Fruit fly (Drosophila melanogaster) whole organism, embryonic: Measurements from ENCODE around the gene CG32099.

ENCODE experiments used
- Adf1 ChIP-seq: fragments of 200-800 bp; sonication (Bioruptor generic); IDR thresholded peaks from 2 replicates; pipeline ENCODE4 v1.3.6; 2022; ENCODE audit warnings: missing biosample characterization, missing genetic modification characterization
- CG11085 ChIP-seq: fragments of 200-800 bp; sonication (Bioruptor generic); IDR thresholded peaks from 2 replicates; pipeline ENCODE4 v1.3.6; 2022; ENCODE audit warnings: missing biosample characterization, missing genetic modification characterization
- CG11456 ChIP-seq: fragments of 200-800 bp; sonication (Bioruptor generic); IDR thresholded peaks from 3 replicates; pipeline ENCODE4 v1.3.6; 2022; ENCODE audit warnings: missing biosample characterization, missing genetic modification characterization
- CG11695 ChIP-seq: fragments of 200-800 bp; sonication (Bioruptor generic); IDR thresholded peaks from 3 replicates; pipeline ENCODE4 v1.3.6; 2022; ENCODE audit warnings: missing biosample characterization, missing genetic modification characterization
- CG12942 ChIP-seq: fragments of 200-800 bp; sonication (Bioruptor generic); optimal IDR thresholded peaks from 3 replicates; lab custom pipeline; 2016; ENCODE audit warnings: missing biosample characterization, missing genetic modification characterization
- CG13123 ChIP-seq: fragments of 200-800 bp; sonication (Bioruptor generic); optimal IDR thresholded peaks from 2 replicates; lab custom pipeline; 2016; ENCODE audit warnings: missing biosample characterization, missing genetic modification characterization
- CG14710 ChIP-seq: fragments of 200-800 bp; sonication (Bioruptor generic); optimal IDR thresholded peaks from 3 replicates; lab custom pipeline; 2019; ENCODE audit warnings: missing biosample characterization, mild to moderate bottlenecking, missing genetic modification characterization, moderate library complexity
- CG14860 ChIP-seq: fragments of 200-800 bp; sonication (Bioruptor generic); IDR thresholded peaks from 3 replicates; pipeline ENCODE4 v1.3.6; 2022; ENCODE audit warnings: missing biosample characterization, missing genetic modification characterization; ENCODE audit not compliant: partially characterized antibody
- CG15514 ChIP-seq: fragments of 200-800 bp; sonication (Bioruptor generic); optimal IDR thresholded peaks from 3 replicates; lab custom pipeline; 2017; ENCODE audit warnings: missing biosample characterization, missing genetic modification characterization, mild to moderate bottlenecking, moderate library complexity, missing genetic modification reagents
- CG1647 ChIP-seq: fragments of 200-800 bp; sonication (Bioruptor generic); optimal IDR thresholded peaks from 3 replicates; lab custom pipeline; 2016; ENCODE audit warnings: missing biosample characterization, missing genetic modification characterization
- CG16863 ChIP-seq: fragments of 200-800 bp; sonication (Bioruptor generic); optimal IDR thresholded peaks from 3 replicates; lab custom pipeline; 2016; ENCODE audit warnings: missing biosample characterization, missing genetic modification characterization
- CG2889 ChIP-seq: fragments of 200-800 bp; sonication (Bioruptor generic); IDR thresholded peaks from 3 replicates; pipeline ENCODE4 v1.3.6; 2022; ENCODE audit warnings: missing biosample characterization, missing genetic modification characterization
- CG4424 ChIP-seq: fragments of 200-800 bp; sonication (Bioruptor generic); optimal IDR thresholded peaks from 3 replicates; lab custom pipeline; 2016; ENCODE audit warnings: missing biosample characterization, missing genetic modification characterization
- CG6765 ChIP-seq: fragments of 200-800 bp; sonication (Bioruptor generic); optimal IDR thresholded peaks from 3 replicates; lab custom pipeline; 2017; ENCODE audit warnings: missing biosample characterization, mild to moderate bottlenecking, missing genetic modification characterization
- CG6813 ChIP-seq: fragments of 200-800 bp; sonication (Bioruptor generic); optimal IDR thresholded peaks from 2 replicates; lab custom pipeline; 2017; ENCODE audit warnings: missing biosample characterization, missing genetic modification characterization, mild to moderate bottlenecking, moderate library complexity, missing genetic modification reagents
- CG7372 ChIP-seq: fragments of 200-800 bp; sonication (Bioruptor generic); IDR thresholded peaks from 2 replicates; pipeline ENCODE4 v1.3.6; 2022; ENCODE audit warnings: missing biosample characterization, missing genetic modification characterization
- CG7745 ChIP-seq: fragments of 200-800 bp; sonication (Bioruptor generic); optimal IDR thresholded peaks from 2 replicates; lab custom pipeline; 2018; ENCODE audit warnings: missing biosample characterization, mild to moderate bottlenecking, missing genetic modification characterization, moderate library complexity
- CG7928 ChIP-seq: fragments of 200-800 bp; sonication (Bioruptor generic); optimal IDR thresholded peaks from 2 replicates; lab custom pipeline; 2017; ENCODE audit warnings: missing biosample characterization, mild to moderate bottlenecking, missing genetic modification characterization
- CG8944 ChIP-seq: fragments of 200-800 bp; sonication (Bioruptor generic); optimal IDR thresholded peaks from 3 replicates; lab custom pipeline; 2016; ENCODE audit warnings: missing biosample characterization, missing genetic modification characterization
- CrebB ChIP-seq: fragments of 200-800 bp; sonication (Bioruptor generic); optimal IDR thresholded peaks from 3 replicates; lab custom pipeline; 2018; ENCODE audit warnings: missing biosample characterization, mild to moderate bottlenecking, missing genetic modification characterization
- Dek ChIP-seq: fragments of 200-800 bp; sonication (Bioruptor generic); optimal IDR thresholded peaks from 3 replicates; lab custom pipeline; 2019; ENCODE audit warnings: missing biosample characterization, mild to moderate bottlenecking, missing genetic modification characterization, moderate library complexity
- Dfd ChIP-seq, 2 experiments: fragments of >200 bp; optimal IDR thresholded peaks; 2 replicates each; lab custom pipeline; 2017; ENCODE audit warnings: missing biosample characterization in 2 of 2, missing genetic modification characterization in 2 of 2
- Dll ChIP-seq: fragments of 200-800 bp; sonication (Bioruptor generic); IDR thresholded peaks from 4 replicates; pipeline ENCODE4 v1.3.6; 2022; ENCODE audit warnings: missing biosample characterization, missing genetic modification characterization; ENCODE audit not compliant: partially characterized antibody
- Hand ChIP-seq: fragments of 200-800 bp; sonication (Bioruptor generic); optimal IDR thresholded peaks from 2 replicates; lab custom pipeline; 2017; ENCODE audit warnings: mild to moderate bottlenecking, missing biosample characterization, missing genetic modification reagents, missing genetic modification characterization
- Lim3 ChIP-seq: fragments of 200-800 bp; sonication (Bioruptor generic); IDR thresholded peaks from 2 replicates; pipeline ENCODE4 v1.3.6; 2022; ENCODE audit warnings: missing biosample characterization, missing genetic modification characterization
- Myb ChIP-seq: fragments of 200-800 bp; sonication (Bioruptor generic); optimal IDR thresholded peaks from 2 replicates; lab custom pipeline; 2016; ENCODE audit warnings: missing biosample characterization, missing genetic modification characterization
- NK7.1 ChIP-seq: fragments of 200-800 bp; sonication (Bioruptor generic); optimal IDR thresholded peaks from 3 replicates; lab custom pipeline; 2016; ENCODE audit warnings: missing biosample characterization, missing genetic modification characterization
- Sin3A ChIP-seq: fragments of >200 bp; optimal IDR thresholded peaks from 2 replicates; lab custom pipeline; 2018
- Sox102F ChIP-seq: fragments of 200-800 bp; sonication (Bioruptor generic); optimal IDR thresholded peaks from 2 replicates; lab custom pipeline; 2018; ENCODE audit warnings: missing biosample characterization, mild to moderate bottlenecking, missing genetic modification characterization, moderate library complexity
- Sry-δ ChIP-seq: fragments of 200-800 bp; sonication (Bioruptor generic); optimal IDR thresholded peaks from 2 replicates; lab custom pipeline; 2016; ENCODE audit warnings: missing biosample characterization, missing genetic modification characterization
- Xrp1 ChIP-seq: fragments of 200-800 bp; sonication (Bioruptor generic); IDR thresholded peaks from 2 replicates; pipeline ENCODE4 v1.3.6; 2022; ENCODE audit warnings: missing biosample characterization, missing genetic modification characterization
- YL-1 ChIP-seq: fragments of 200-800 bp; sonication (Bioruptor generic); optimal IDR thresholded peaks from 3 replicates; lab custom pipeline; 2017; ENCODE audit warnings: missing biosample characterization, mild to moderate bottlenecking, missing genetic modification characterization
- br ChIP-seq: fragments of >200 bp; optimal IDR thresholded peaks from 2 replicates; lab custom pipeline; 2017
- ci ChIP-seq: fragments of 200-800 bp; sonication (Bioruptor generic); IDR thresholded peaks from 3 replicates; pipeline ENCODE4 v1.3.6; 2022; ENCODE audit warnings: missing biosample characterization, missing genetic modification characterization
- en ChIP-seq: fragments of 200-800 bp; sonication (Bioruptor generic); optimal IDR thresholded peaks from 2 replicates; lab custom pipeline; 2016; ENCODE audit warnings: missing biosample characterization, missing genetic modification characterization
- fru ChIP-seq: fragments of >200 bp; optimal IDR thresholded peaks from 2 replicates; lab custom pipeline; 2017
- fu2 ChIP-seq: fragments of 200-800 bp; sonication (Bioruptor generic); optimal IDR thresholded peaks from 2 replicates; lab custom pipeline; 2016; ENCODE audit warnings: missing biosample characterization, missing genetic modification characterization
- grn ChIP-seq: fragments of 200-800 bp; sonication (Bioruptor generic); optimal IDR thresholded peaks from 3 replicates; lab custom pipeline; 2017; ENCODE audit warnings: missing biosample characterization, missing genetic modification characterization
- gro ChIP-seq: fragments of 200-800 bp; sonication (Bioruptor generic); optimal IDR thresholded peaks from 2 replicates; lab custom pipeline; 2016; ENCODE audit warnings: missing biosample characterization, missing genetic modification characterization
- gsb-n ChIP-seq: fragments of 200-800 bp; sonication (Bioruptor generic); optimal IDR thresholded peaks from 3 replicates; lab custom pipeline; 2018; ENCODE audit warnings: missing biosample characterization, mild to moderate bottlenecking, missing genetic modification characterization
- hkb ChIP-seq, 2 experiments: fragments of 200-800 bp in 1 of 2; fragments of >200 bp in 1 of 2; sonication (Bioruptor generic) in 1 of 2; IDR thresholded peaks in 1 of 2; optimal IDR thresholded peaks in 1 of 2; 2 replicates each; pipeline versions ENCODE4 v1.3.6 to Lab custom; 2017 to 2022; ENCODE audit warnings: missing biosample characterization in 1 of 2, missing genetic modification characterization in 1 of 2
- lilli ChIP-seq: fragments of 200-800 bp; sonication (Bioruptor generic); optimal IDR thresholded peaks from 3 replicates; lab custom pipeline; 2016; ENCODE audit warnings: missing biosample characterization, missing genetic modification characterization
- lola ChIP-seq, 3 experiments: fragments of >200 bp in 2 of 3; fragments of 200-800 bp in 1 of 3; sonication (Bioruptor generic) in 1 of 3; optimal IDR thresholded peaks; 2 replicates each; lab custom pipeline; 2017 to 2019; ENCODE audit warnings: missing biosample characterization in 3 of 3, missing genetic modification characterization in 3 of 3, mild to moderate bottlenecking in 1 of 3, moderate library complexity in 1 of 3
- lov ChIP-seq, 2 experiments: fragments of 200-800 bp in 1 of 2; fragments of >200 bp in 1 of 2; sonication (Bioruptor generic) in 1 of 2; IDR thresholded peaks in 1 of 2; optimal IDR thresholded peaks in 1 of 2; 2 replicates in 1 of 2; 3 replicates in 1 of 2; pipeline versions ENCODE4 v1.3.6 to Lab custom; 2017 to 2022; ENCODE audit warnings: missing biosample characterization in 1 of 2, missing genetic modification characterization in 1 of 2
- nerfin-1 ChIP-seq: fragments of 200-800 bp; sonication (Bioruptor generic); optimal IDR thresholded peaks from 3 replicates; lab custom pipeline; 2019; ENCODE audit warnings: missing biosample characterization, mild to moderate bottlenecking, missing genetic modification characterization, moderate library complexity
- otp ChIP-seq: fragments of 200-800 bp; sonication (Bioruptor generic); IDR thresholded peaks from 3 replicates; pipeline ENCODE4, ENCODE4 v1.3.6; 2022; ENCODE audit warnings: missing biosample characterization, missing genetic modification characterization
- pb ChIP-seq: fragments of 200-800 bp; sonication (Bioruptor generic); optimal IDR thresholded peaks from 3 replicates; lab custom pipeline; 2016; ENCODE audit warnings: missing biosample characterization, missing genetic modification characterization
- pzg ChIP-seq: fragments of 200-800 bp; sonication (Bioruptor generic); optimal IDR thresholded peaks from 3 replicates; lab custom pipeline; 2018; ENCODE audit warnings: missing biosample characterization, mild to moderate bottlenecking, missing genetic modification characterization, moderate library complexity
- schlank ChIP-seq: fragments of 200-800 bp; sonication (Bioruptor generic); optimal IDR thresholded peaks from 2 replicates; lab custom pipeline; 2018; ENCODE audit warnings: missing biosample characterization, mild to moderate bottlenecking, missing genetic modification characterization
- slbo ChIP-seq: fragments of 200-800 bp; sonication (Bioruptor generic); IDR thresholded peaks from 2 replicates; pipeline ENCODE4 v1.3.6; 2022; ENCODE audit warnings: missing biosample characterization, missing genetic modification characterization
- stc ChIP-seq: fragments of 200-800 bp; sonication (Bioruptor generic); IDR thresholded peaks from 2 replicates; pipeline ENCODE4 v1.3.6; 2022; ENCODE audit warnings: missing biosample characterization, missing genetic modification characterization

The CG32099 gene

DNA sequence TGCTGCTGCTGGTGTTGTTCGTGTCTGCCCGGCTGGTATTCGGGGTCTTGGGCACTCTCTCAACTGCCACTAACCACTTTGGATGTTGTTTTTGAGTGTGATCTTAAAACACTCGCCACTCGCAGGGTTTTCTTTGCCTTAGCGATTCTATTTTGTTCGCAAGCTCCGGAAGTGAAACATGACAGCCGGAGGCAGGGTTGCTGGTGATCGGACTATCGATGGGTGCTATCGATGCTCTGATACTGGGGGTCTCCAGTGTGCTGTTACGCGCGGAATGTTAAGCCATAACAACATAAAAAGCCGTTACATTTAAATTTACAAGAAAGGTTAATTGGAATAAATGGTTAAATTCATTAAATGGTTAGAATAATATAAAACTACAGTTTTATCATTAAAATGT, 24.1 kb upstream of the CG32099 start, which contains the start of gene yps (continued):
- TF ChIP-seq stc (GFP tag; lab: Robert Waterston, UW) (peak; percentile 94), CG6813 (GFP tag; lab: Kevin White, UChicago) (peak; percentile 98), grn (GFP tag; lab: Kevin White, UChicago) (peak; percentile 87), Xrp1 (GFP tag; lab: Robert Waterston, UW) (peak; percentile 56; the same call in 1 of the 2 replicates), CG2889 (GFP tag; lab: Robert Waterston, UW) (peak; percentile 50; the same call in 1 of the 3 replicates), CG11456 (GFP tag; lab: Robert Waterston, UW) (peak; percentile 97), gsb-n (peak; percentile 91), fru (lab: Kevin White, UChicago) (no peak), CG7745 (tag; lab: Kevin White, UChicago) (peak; percentile 87), Dek (tag; lab: Kevin White, UChicago) (peak; percentile 85), CG16863 (GFP tag; lab: Kevin White, UChicago) (peak; percentile 84), NK7.1 (peak; percentile 92), fu2 (peak; percentile 83), otp (GFP tag; lab: Robert Waterston, UW) (peak; percentile 97), CG15514 (GFP tag; lab: Kevin White, UChicago) (peak; percentile 96), lov (optimal IDR thresholded peaks at IDR 0.05; lab: Kevin White, UChicago) (no peak), lov (GFP tag; IDR thresholded peaks at IDR 0.05; lab: Robert Waterston, UW) (peak; percentile 97), Myb (GFP tag; lab: Kevin White, UChicago) (peak; percentile 98), lilli (GFP tag; lab: Kevin White, UChicago) (peak; percentile 86), Hand (GFP tag; lab: Kevin White, UChicago) (peak; percentile 89), CG7372 (GFP tag; lab: Robert Waterston, UW) (peak; percentile 75), nerfin-1 (tag; lab: Kevin White, UChicago) (peak; percentile 89), Dll (GFP tag; lab: Robert Waterston, UW) (peak; percentile 69; the same call in 3 of the 4 replicates), CG13123 (GFP tag; lab: Kevin White, UChicago) (peak; percentile 87), Dfd (GFP tag; optimal IDR thresholded peaks at IDR 0.05; lab: Kevin White, UChicago) (no peak), YL-1 (peak; percentile 98), Sry-δ (GFP tag; lab: Kevin White, UChicago) (peak; percentile 89), pb (GFP tag; lab: Kevin White, UChicago) (peak; percentile 96), CrebB (peak; percentile 97), ci (GFP tag; lab: Robert Waterston, UW) (peak; percentile 99), slbo (GFP tag; lab: Robert Waterston, UW) (peak; percentile 85), gro (GFP tag; lab: Kevin White, UChicago) (peak; percentile 96), CG14710 (peak; percentile 92), Sox102F (GFP tag; lab: Kevin White, UChicago) (peak; percentile 72), pzg (GFP tag; lab: Kevin White, UChicago) (peak; percentile 95), Adf1 (peak; percentile 73), CG6765 (peak; percentile 99), en (peak; percentile 95), schlank (tag; lab: Kevin White, UChicago) (peak; percentile 97), CG8944 (GFP tag; lab: Kevin White, UChicago) (peak; percentile 80), br (no peak), CG11085 (peak; percentile 90), CG1647 (peak; percentile 92), Sin3A (lab: Kevin White, UChicago) (peak; percentile 28), CG11695 (GFP tag; lab: Robert Waterston, UW) (peak; percentile 80), hkb (optimal IDR thresholded peaks at IDR 0.05; lab: Kevin White, UChicago) (no peak), hkb (GFP tag; IDR thresholded peaks at IDR 0.05; lab: Robert Waterston, UW) (peak; percentile 94), CG7928 (peak; percentile 78), Lim3 (GFP tag; lab: Robert Waterston, UW) (no peak), CG14860 (GFP tag; lab: Robert Waterston, UW) (0 out of 3 replicates have a peak, but pooled peaks have one; percentile 44), lola (GFP tag; optimal IDR thresholded peaks at IDR 0.05; lab: Kevin White, UChicago) (peak in 1 of 3 experiments; percentile 61), CG12942 (GFP tag; lab: Kevin White, UChicago) (peak; percentile 84), CG4424 (GFP tag; lab: Kevin White, UChicago) (peak; percentile 92)
